Fruit fly (Drosophila melanogaster) whole organism, embryonic: ENCODE measurements around the gene Syx13.

Source experiments
- B-H2 ChIP-seq: fragments of 200-800 bp; sonication (Bioruptor generic); optimal IDR thresholded peaks from 2 replicates; lab custom pipeline; 2018; ENCODE audit warnings: missing biosample characterization, mild to moderate bottlenecking, missing genetic modification characterization
- Blimp-1 ChIP-seq: fragments of 200-800 bp; sonication (Bioruptor generic); optimal IDR thresholded peaks from 3 replicates; lab custom pipeline; 2018; ENCODE audit warnings: missing biosample characterization, missing genetic modification characterization, mild to moderate bottlenecking, moderate library complexity, missing genetic modification reagents
- CG10462 ChIP-seq: fragments of 200-800 bp; sonication (Bioruptor generic); optimal IDR thresholded peaks from 2 replicates; lab custom pipeline; 2016; ENCODE audit warnings: missing biosample characterization, missing genetic modification characterization
- CG10543 ChIP-seq: fragments of 200-800 bp; sonication (Bioruptor generic); optimal IDR thresholded peaks from 3 replicates; lab custom pipeline; 2017; ENCODE audit warnings: missing biosample characterization, mild to moderate bottlenecking, missing genetic modification characterization, moderate library complexity
- CG11456 ChIP-seq: fragments of 200-800 bp; sonication (Bioruptor generic); IDR thresholded peaks from 3 replicates; pipeline ENCODE4 v1.3.6; 2022; ENCODE audit warnings: missing biosample characterization, missing genetic modification characterization
- CG12744 ChIP-seq: fragments of 200-800 bp; sonication (Bioruptor generic); optimal IDR thresholded peaks from 2 replicates; lab custom pipeline; 2016; ENCODE audit warnings: missing biosample characterization, missing genetic modification characterization
- CG14667 ChIP-seq: fragments of 200-800 bp; sonication (Bioruptor generic); IDR thresholded peaks from 2 replicates; pipeline ENCODE4 v1.3.6; 2022; ENCODE audit warnings: missing biosample characterization, missing genetic modification characterization
- CG15601 ChIP-seq: fragments of 200-800 bp; sonication (Bioruptor generic); optimal IDR thresholded peaks from 3 replicates; lab custom pipeline; 2019; ENCODE audit warnings: missing biosample characterization, mild to moderate bottlenecking, missing genetic modification characterization, moderate library complexity
- CG17568 ChIP-seq: fragments of 200-800 bp; sonication (Bioruptor generic); optimal IDR thresholded peaks from 2 replicates; lab custom pipeline; 2018; ENCODE audit warnings: missing biosample characterization, mild to moderate bottlenecking, missing genetic modification characterization, moderate library complexity
- CG1832 ChIP-seq: fragments of 200-800 bp; sonication (Bioruptor generic); optimal IDR thresholded peaks from 2 replicates; lab custom pipeline; 2017; ENCODE audit warnings: missing biosample characterization, mild to moderate bottlenecking, missing genetic modification characterization, inconsistent platforms
- CG2202 ChIP-seq: fragments of 200-800 bp; sonication (Bioruptor generic); optimal IDR thresholded peaks from 2 replicates; lab custom pipeline; 2018; ENCODE audit warnings: missing biosample characterization, mild to moderate bottlenecking, missing genetic modification characterization
- CG31365 ChIP-seq: fragments of 200-800 bp; sonication (Bioruptor generic); optimal IDR thresholded peaks from 2 replicates; lab custom pipeline; 2018; ENCODE audit warnings: missing biosample characterization, mild to moderate bottlenecking, missing genetic modification characterization
- CG34224 ChIP-seq: fragments of 200-800 bp; sonication (Bioruptor generic); IDR thresholded peaks from 3 replicates; pipeline ENCODE4 v1.3.6; 2022; ENCODE audit warnings: missing biosample characterization, missing genetic modification characterization; ENCODE audit not compliant: partially characterized antibody
- CG4707 ChIP-seq: fragments of 200-800 bp; sonication (Bioruptor generic); optimal IDR thresholded peaks from 2 replicates; lab custom pipeline; 2018; ENCODE audit warnings: missing biosample characterization, mild to moderate bottlenecking, missing genetic modification characterization, moderate library complexity
- CG7786 ChIP-seq: fragments of 200-800 bp; sonication (Bioruptor generic); optimal IDR thresholded peaks from 2 replicates; lab custom pipeline; 2016; ENCODE audit warnings: missing biosample characterization, missing genetic modification characterization
- CG7987 ChIP-seq: fragments of 200-800 bp; sonication (Bioruptor generic); optimal IDR thresholded peaks from 2 replicates; lab custom pipeline; 2018; ENCODE audit warnings: missing biosample characterization, mild to moderate bottlenecking, missing genetic modification characterization, moderate library complexity
- CG8359 ChIP-seq: fragments of 200-800 bp; sonication (Bioruptor generic); optimal IDR thresholded peaks from 2 replicates; lab custom pipeline; 2017; ENCODE audit warnings: missing biosample characterization, mild to moderate bottlenecking, missing genetic modification characterization, borderline replicate concordance
- CG8944 ChIP-seq: fragments of 200-800 bp; sonication (Bioruptor generic); optimal IDR thresholded peaks from 3 replicates; lab custom pipeline; 2016; ENCODE audit warnings: missing biosample characterization, missing genetic modification characterization
- CG9932 ChIP-seq: fragments of 200-800 bp; sonication (Bioruptor generic); IDR thresholded peaks from 2 replicates; pipeline ENCODE4 v1.3.6; 2022; ENCODE audit warnings: missing biosample characterization, missing genetic modification characterization
- Dad ChIP-seq: fragments of 200-800 bp; sonication (Bioruptor generic); optimal IDR thresholded peaks from 3 replicates; lab custom pipeline; 2016; ENCODE audit warnings: missing biosample characterization, missing genetic modification characterization
- GATAe ChIP-seq: fragments of 200-800 bp; sonication (Bioruptor generic); conservative IDR thresholded peaks from 2 replicates; pipeline ENCODE4 v1.3.6; 2022; ENCODE audit warnings: missing biosample characterization, missing genetic modification characterization
- H15 ChIP-seq: fragments of 200-800 bp; sonication (Bioruptor generic); IDR thresholded peaks from 3 replicates; pipeline ENCODE4 v1.3.6; 2022; ENCODE audit warnings: missing biosample characterization, missing genetic modification characterization
- HHEX ChIP-seq: fragments of 200-800 bp; sonication (Bioruptor generic); optimal IDR thresholded peaks from 3 replicates; lab custom pipeline; 2017; ENCODE audit warnings: missing biosample characterization, mild to moderate bottlenecking, missing genetic modification characterization, missing genetic modification reagents
- Kr ChIP-seq: fragments of 200-800 bp; sonication (Bioruptor generic); optimal IDR thresholded peaks from 2 replicates; lab custom pipeline; 2017; ENCODE audit warnings: missing biosample characterization, mild to moderate bottlenecking, missing genetic modification characterization
- Mad ChIP-seq: fragments of 200-800 bp; sonication (Bioruptor generic); optimal IDR thresholded peaks from 2 replicates; lab custom pipeline; 2016; ENCODE audit warnings: missing biosample characterization, missing genetic modification characterization
- Mes4 ChIP-seq: fragments of 200-800 bp; sonication (Bioruptor generic); optimal IDR thresholded peaks from 2 replicates; lab custom pipeline; 2016; ENCODE audit warnings: missing biosample characterization, missing genetic modification characterization
- Mrtf ChIP-seq: fragments of 200-800 bp; sonication (Bioruptor generic); IDR thresholded peaks from 3 replicates; pipeline ENCODE4 v1.3.6; 2022; ENCODE audit warnings: missing biosample characterization, missing genetic modification characterization
- Myb ChIP-seq: fragments of 200-800 bp; sonication (Bioruptor generic); optimal IDR thresholded peaks from 2 replicates; lab custom pipeline; 2016; ENCODE audit warnings: missing biosample characterization, missing genetic modification characterization
- Sry-β ChIP-seq: fragments of 200-800 bp; sonication (Bioruptor generic); optimal IDR thresholded peaks from 2 replicates; lab custom pipeline; 2018; ENCODE audit warnings: missing biosample characterization, mild to moderate bottlenecking, missing genetic modification characterization, moderate library complexity
- Xbp1 ChIP-seq: fragments of 200-800 bp; sonication (Bioruptor generic); optimal IDR thresholded peaks from 3 replicates; lab custom pipeline; 2016; ENCODE audit warnings: missing biosample characterization, mild to moderate bottlenecking, missing genetic modification characterization
- Xrp1 ChIP-seq: fragments of 200-800 bp; sonication (Bioruptor generic); IDR thresholded peaks from 2 replicates; pipeline ENCODE4 v1.3.6; 2022; ENCODE audit warnings: missing biosample characterization, missing genetic modification characterization
- al ChIP-seq: fragments of 200-800 bp; sonication (Bioruptor generic); IDR thresholded peaks from 2 replicates; pipeline ENCODE4 v1.3.6; 2022; ENCODE audit warnings: missing biosample characterization, missing genetic modification characterization
- bab2 ChIP-seq: fragments of 200-800 bp; sonication (Bioruptor generic); optimal IDR thresholded peaks from 2 replicates; lab custom pipeline; 2016; ENCODE audit warnings: missing biosample characterization, missing genetic modification characterization
- crol ChIP-seq: fragments of 200-800 bp; sonication (Bioruptor generic); IDR thresholded peaks from 2 replicates; pipeline ENCODE4 v1.3.6; 2022; ENCODE audit warnings: missing biosample characterization, missing genetic modification characterization
- dimm ChIP-seq: fragments of 200-800 bp; sonication (Bioruptor generic); IDR thresholded peaks from 2 replicates; pipeline ENCODE4 v1.3.6; 2022; ENCODE audit warnings: missing biosample characterization, missing genetic modification characterization
- disco-r ChIP-seq: fragments of 200-800 bp; sonication (Bioruptor generic); optimal IDR thresholded peaks from 2 replicates; lab custom pipeline; 2016; ENCODE audit warnings: missing biosample characterization, missing genetic modification characterization
- dm ChIP-seq: fragments of 200-800 bp; sonication (Bioruptor generic); optimal IDR thresholded peaks from 3 replicates; lab custom pipeline; 2016; ENCODE audit warnings: missing biosample characterization, missing genetic modification characterization
- eyg ChIP-seq: fragments of 200-800 bp; sonication (Bioruptor generic); optimal IDR thresholded peaks from 3 replicates; lab custom pipeline; 2016; ENCODE audit warnings: missing biosample characterization, missing genetic modification characterization
- gcm2 ChIP-seq: fragments of 200-800 bp; sonication (Bioruptor generic); optimal IDR thresholded peaks from 2 replicates; lab custom pipeline; 2016; ENCODE audit warnings: missing biosample characterization, missing genetic modification characterization
- gfzf ChIP-seq: fragments of 200-800 bp; sonication (Bioruptor generic); optimal IDR thresholded peaks from 2 replicates; lab custom pipeline; 2016; ENCODE audit warnings: missing biosample characterization, mild to moderate bottlenecking, missing genetic modification characterization, moderate library complexity
- grn ChIP-seq: fragments of 200-800 bp; sonication (Bioruptor generic); optimal IDR thresholded peaks from 3 replicates; lab custom pipeline; 2017; ENCODE audit warnings: missing biosample characterization, missing genetic modification characterization
- lbe ChIP-seq: fragments of 200-800 bp; sonication (Bioruptor generic); optimal IDR thresholded peaks from 2 replicates; lab custom pipeline; 2016; ENCODE audit warnings: missing biosample characterization, mild to moderate bottlenecking, missing genetic modification characterization
- ro ChIP-seq: fragments of 200-800 bp; sonication (Bioruptor generic); IDR thresholded peaks from 2 replicates; pipeline ENCODE4 v1.3.6; 2022; ENCODE audit warnings: missing biosample characterization, missing genetic modification characterization
- sc ChIP-seq, 3 experiments: fragments of >200 bp in 2 of 3; fragments of 200-800 bp in 1 of 3; sonication (Bioruptor generic) in 1 of 3; optimal IDR thresholded peaks; 2 replicates in 2 of 3; 3 replicates in 1 of 3; lab custom pipeline; 2017; ENCODE audit warnings: mild to moderate bottlenecking in 1 of 3, missing biosample characterization in 1 of 3, missing genetic modification characterization in 1 of 3, missing genetic modification reagents in 1 of 3
- slou ChIP-seq: fragments of 200-800 bp; sonication (Bioruptor generic); optimal IDR thresholded peaks from 3 replicates; lab custom pipeline; 2016; ENCODE audit warnings: missing biosample characterization, missing genetic modification characterization
- sna ChIP-seq: fragments of 200-800 bp; sonication (Bioruptor generic); IDR thresholded peaks from 2 replicates; pipeline ENCODE4 v1.3.6; 2022; ENCODE audit warnings: missing biosample characterization, missing genetic modification characterization; ENCODE audit not compliant: partially characterized antibody
- sob ChIP-seq: fragments of 200-800 bp; sonication (Bioruptor generic); IDR thresholded peaks from 2 replicates; pipeline ENCODE4 v1.3.6; 2022; ENCODE audit warnings: missing biosample characterization, missing genetic modification characterization
- stc ChIP-seq: fragments of 200-800 bp; sonication (Bioruptor generic); IDR thresholded peaks from 2 replicates; pipeline ENCODE4 v1.3.6; 2022; ENCODE audit warnings: missing biosample characterization, missing genetic modification characterization
- ttk ChIP-seq: fragments of 200-800 bp; sonication (Bioruptor generic); IDR thresholded peaks from 2 replicates; pipeline ENCODE4 v2.1.2; 2022; ENCODE audit warnings: missing biosample characterization, missing genetic modification characterization
- wek ChIP-seq: fragments of 200-800 bp; sonication (Bioruptor generic); optimal IDR thresholded peaks from 3 replicates; lab custom pipeline; 2018; ENCODE audit warnings: missing biosample characterization, mild to moderate bottlenecking, missing genetic modification characterization, moderate library complexity

The Syx13 gene

dm6 chr3L:13017803-13018324 lies 26.4 kb upstream of the Syx13 start, which contains the start of the genes mRpL20 and Icmt (continued):
- TF ChIP-seq Xrp1 (GFP tag; lab: Robert Waterston, UW) (peak; percentile 97), al (GFP tag; lab: Robert Waterston, UW) (peak; percentile 95), crol (GFP tag; lab: Robert Waterston, UW) (peak; percentile 50; the same call in 1 of the 2 replicates), bab2 (GFP tag; lab: Kevin White, UChicago) (peak; percentile 36), wek (GFP tag; lab: Kevin White, UChicago) (peak; percentile 63), Myb (GFP tag; lab: Kevin White, UChicago) (no peak), stc (peak; percentile 96), GATAe (GFP tag; lab: Robert Waterston, UW) (peak; percentile 82), sob (GFP tag; lab: Robert Waterston, UW) (peak; percentile 92), CG2202 (tag; lab: Kevin White, UChicago) (peak; percentile 76), CG9932 (GFP tag; lab: Robert Waterston, UW) (peak; percentile 95), Kr (GFP tag; lab: Kevin White, UChicago) (no peak), sc (optimal IDR thresholded peaks at IDR 0.05; lab: Kevin White, UChicago) (no peak), sc (GFP tag; optimal IDR thresholded peaks at IDR 0.05; lab: Kevin White, UChicago) (peak; percentile 81), CG34224 (GFP tag; lab: Robert Waterston, UW) (peak; percentile 74), gfzf (GFP tag; lab: Kevin White, UChicago) (no peak), CG17568 (peak; percentile 81), ttk (GFP tag; lab: Robert Waterston, UW) (peak; percentile 98), disco-r (GFP tag; lab: Kevin White, UChicago) (no peak), sna (GFP tag; lab: Robert Waterston, UW) (peak; percentile 73; the same call in 1 of the 2 replicates), Dad (no peak), grn (GFP tag; lab: Kevin White, UChicago) (no peak), CG1832 (GFP tag; lab: Kevin White, UChicago) (no peak), CG4707 (peak; percentile 68), CG15601 (tag; lab: Kevin White, UChicago) (peak; percentile 92), Mes4 (GFP tag; lab: Kevin White, UChicago) (no peak), CG11456 (GFP tag; lab: Robert Waterston, UW) (peak; percentile 96), slou (GFP tag; lab: Kevin White, UChicago) (peak; percentile 81), ro (GFP tag; lab: Robert Waterston, UW) (peak; percentile 94), CG7987 (GFP tag; lab: Kevin White, UChicago) (peak; percentile 28), Xbp1 (GFP tag; lab: Kevin White, UChicago) (peak; percentile 93), Mrtf (GFP tag; lab: Robert Waterston, UW) (peak; percentile 96), Mad (GFP tag; lab: Kevin White, UChicago) (peak; percentile 41), dm (GFP tag; lab: Kevin White, UChicago) (no peak), CG31365 (tag; lab: Kevin White, UChicago) (peak; percentile 1), CG8359 (GFP tag; lab: Kevin White, UChicago) (peak; percentile 25), Blimp-1 (GFP tag; lab: Kevin White, UChicago) (peak; percentile 84), B-H2 (GFP tag; lab: Kevin White, UChicago) (peak; percentile 93), CG8944 (GFP tag; lab: Kevin White, UChicago) (peak; percentile 38), eyg (no peak), dimm (GFP tag; lab: Robert Waterston, UW) (peak; percentile 84), Sry-β (GFP tag; lab: Kevin White, UChicago) (no peak), CG14667 (GFP tag; lab: Robert Waterston, UW) (peak; percentile 98), gcm2 (GFP tag; lab: Kevin White, UChicago) (peak; percentile 62), H15 (GFP tag; lab: Robert Waterston, UW) (peak; percentile 96), lbe (GFP tag; lab: Kevin White, UChicago) (peak; percentile 82), HHEX (GFP tag; lab: Kevin White, UChicago) (peak; percentile 80), CG7786 (GFP tag; lab: Kevin White, UChicago) (peak; percentile 33), CG12744 (GFP tag; lab: Kevin White, UChicago) (peak; percentile 29), CG10462 (peak; percentile 75), CG10543 (GFP tag; lab: Kevin White, UChicago) (peak; percentile 62)
